Worm (Caenorhabditis elegans) whole organism, L1 larva: Measurements from ENCODE around the gene K08F9.1.

Experiments used
- Y116A8C.19 ChIP-seq: sonication (generic microtip); optimal IDR thresholded peaks from 2 replicates; lab custom pipeline; 2016; ENCODE audit warnings: missing compliant biosample characterization, missing genetic modification characterization, borderline replicate concordance
- dpl-1 ChIP-seq, 3 experiments: fragments of 150-350 bp in 2 of 3; sonication (generic microtip) in 1 of 3; optimal IDR thresholded peaks; 2 replicates each; lab custom pipeline; 2014 to 2017; ENCODE audit warnings: missing biosample characterization in 3 of 3, missing genetic modification characterization in 3 of 3, missing genetic modification reagents in 3 of 3
- jun-1 ChIP-seq: fragments of 150-350 bp; optimal IDR thresholded peaks from 2 replicates; lab custom pipeline; 2014; ENCODE audit warnings: missing biosample characterization, missing genetic modification reagents, missing genetic modification characterization
- mdl-1 ChIP-seq, 2 experiments: fragments of 150-350 bp; optimal IDR thresholded peaks; 2 replicates each; lab custom pipeline; 2014 to 2017; ENCODE audit warnings: missing biosample characterization in 2 of 2, missing genetic modification characterization in 2 of 2, inconsistent platforms in 1 of 2
- nhr-28 ChIP-seq: fragments of 150-350 bp; optimal IDR thresholded peaks from 2 replicates; lab custom pipeline; 2014; ENCODE audit warnings: missing biosample characterization, missing genetic modification characterization
- nhr-76 ChIP-seq: sonication (generic microtip); optimal IDR thresholded peaks from 2 replicates; lab custom pipeline; 2017; ENCODE audit warnings: missing biosample characterization, missing genetic modification characterization
- nhr-85 ChIP-seq: sonication (generic microtip); peaks from one replicate; lab custom pipeline; 2016; ENCODE audit warnings: missing genetic modification characterization, inconsistent platforms, missing compliant biosample characterization
- pax-3 ChIP-seq: fragments of 200-800 bp; sonication (Bioruptor generic); optimal IDR thresholded peaks from 2 replicates; lab custom pipeline; 2018; ENCODE audit warnings: mild to moderate bottlenecking, missing genetic modification characterization, moderate library complexity, missing compliant biosample characterization
- unc-130 ChIP-seq: fragments of 150-350 bp; optimal IDR thresholded peaks from 2 replicates; lab custom pipeline; 2017; ENCODE audit warnings: missing biosample characterization, missing genetic modification characterization, inconsistent platforms

DNA sequence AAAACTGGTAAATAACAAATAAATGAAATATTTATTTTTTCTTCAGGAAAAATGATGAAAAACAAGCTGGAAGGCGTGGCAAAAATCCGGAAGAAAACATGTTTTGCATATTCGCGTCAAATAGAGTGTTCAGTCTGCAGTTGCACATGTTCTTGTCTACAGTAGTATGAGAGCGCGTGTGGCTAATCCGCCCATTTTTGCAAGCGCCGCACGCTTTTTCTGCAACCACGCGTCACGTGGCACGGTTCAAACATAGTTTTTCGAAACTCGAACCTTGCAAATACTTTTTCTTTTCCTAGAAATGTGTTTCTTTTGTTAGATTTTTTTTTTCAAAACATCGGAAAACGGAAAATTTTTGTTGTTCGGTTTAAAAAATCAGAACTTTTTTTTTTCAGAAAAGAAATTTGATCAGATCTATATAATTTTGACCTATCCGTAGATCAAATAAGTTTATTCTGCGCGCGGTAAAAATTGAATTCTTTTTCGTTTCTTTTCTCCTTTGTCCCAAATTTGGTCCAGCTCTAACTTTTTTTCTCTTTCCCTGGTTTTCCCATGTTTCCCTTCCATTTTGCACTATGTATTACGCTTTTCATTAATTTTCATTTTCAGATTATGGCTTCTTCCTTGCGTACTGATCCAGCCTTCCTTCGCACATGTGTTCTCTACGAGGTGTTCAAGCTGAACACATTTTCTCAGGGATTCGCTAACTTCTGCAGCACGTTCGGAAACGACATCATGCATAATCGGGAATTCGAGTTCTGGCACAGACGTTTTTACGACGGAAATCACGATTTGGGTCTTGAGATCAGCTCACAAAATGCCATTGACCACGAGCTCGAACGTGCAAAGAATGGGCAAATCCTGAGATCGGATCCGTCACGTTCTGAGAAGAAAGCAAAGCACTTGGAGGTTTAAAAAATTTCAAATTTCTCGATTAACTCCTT lies 41.2 kb upstream of the K08F9.1 start, which contains the start of gene Y75B12B.1:
- TF ChIP-seq nhr-28 (no peak), pax-3 (no peak), dpl-1 (GFP tag; optimal IDR thresholded peaks at IDR 0.05; lab: Kevin White, UChicago) (no peak), jun-1 (tag; lab: Kevin White, UChicago) (no peak), Y116A8C.19 (tag; lab: Kevin White, UChicago) (no peak), mdl-1 (tag; optimal IDR thresholded peaks at IDR 0.05; lab: Kevin White, UChicago) (no peak), unc-130 (tag; lab: Kevin White, UChicago) (no peak), nhr-85 (tag; lab: Kevin White, UChicago) (no peak), nhr-76 (tag; lab: Kevin White, UChicago) (no peak)
